Worm (Caenorhabditis elegans) whole organism, mixed stage, embryonic: ENCODE data around the gene W08E12.4.
A peak's percentile ranks its signal among the peaks of the same experiment; 100 is the strongest.
"Not testable (repeated sequence)": the region's sequence is repeated elsewhere in the genome, so short reads cannot be mapped to it uniquely, and the experiment has no call there.

Experiments
- M03D4.4 ChIP-seq: sonication (generic microtip); optimal IDR thresholded peaks from 2 replicates; lab custom pipeline; 2017; ENCODE audit warnings: mild to moderate bottlenecking, missing genetic modification characterization, missing compliant biosample characterization
- blmp-1 ChIP-seq: fragments of 150-350 bp; optimal IDR thresholded peaks from 2 replicates; lab custom pipeline; 2014; ENCODE audit warnings: missing biosample characterization, missing genetic modification characterization
- ceh-39 ChIP-seq: fragments of 150-350 bp; optimal IDR thresholded peaks from 2 replicates; lab custom pipeline; 2014; ENCODE audit warnings: missing biosample characterization, missing genetic modification characterization
- ceh-43 ChIP-seq: fragments of 200-800 bp; sonication (Bioruptor generic); optimal IDR thresholded peaks from 2 replicates; lab custom pipeline; 2018; ENCODE audit warnings: mild to moderate bottlenecking, missing genetic modification characterization, moderate library complexity, missing compliant biosample characterization
- ces-1 ChIP-seq: fragments of 150-350 bp; optimal IDR thresholded peaks from 2 replicates; lab custom pipeline; 2014; ENCODE audit warnings: missing biosample characterization, missing genetic modification reagents, missing genetic modification characterization
- elt-1 ChIP-seq: sonication (generic microtip); optimal IDR thresholded peaks from 2 replicates; lab custom pipeline; 2017; ENCODE audit warnings: missing genetic modification characterization, mild to moderate bottlenecking, missing compliant biosample characterization, antibody characterized with exemption, moderate library complexity, borderline replicate concordance; ENCODE audit not compliant: insufficient read depth
- elt-3 ChIP-seq: fragments of 150-350 bp; optimal IDR thresholded peaks from 2 replicates; lab custom pipeline; 2014; ENCODE audit warnings: missing biosample characterization, missing genetic modification characterization
- flh-1 ChIP-seq: fragments of 200-800 bp; sonication (Bioruptor generic); optimal IDR thresholded peaks from 2 replicates; lab custom pipeline; 2018; ENCODE audit warnings: mild to moderate bottlenecking, missing genetic modification characterization, moderate library complexity, missing compliant biosample characterization
- ham-2 ChIP-seq: fragments of 200-800 bp; sonication (Bioruptor generic); optimal IDR thresholded peaks from 2 replicates; lab custom pipeline; 2018; ENCODE audit warnings: mild to moderate bottlenecking, missing genetic modification characterization, missing compliant biosample characterization
- hlh-1 ChIP-seq: fragments of 150-350 bp; optimal IDR thresholded peaks from 2 replicates; lab custom pipeline; 2014; ENCODE audit warnings: missing biosample characterization, missing genetic modification reagents, missing genetic modification characterization
- lin-13 ChIP-seq: fragments of 150-350 bp; optimal IDR thresholded peaks from 2 replicates; lab custom pipeline; 2014; ENCODE audit warnings: missing biosample characterization, missing genetic modification characterization
- lin-32 ChIP-seq: fragments of 200-800 bp; sonication (Bioruptor generic); optimal IDR thresholded peaks from 2 replicates; lab custom pipeline; 2018; ENCODE audit warnings: mild to moderate bottlenecking, missing genetic modification characterization, missing compliant biosample characterization
- lsy-2 ChIP-seq: fragments of 150-350 bp; optimal IDR thresholded peaks from 2 replicates; lab custom pipeline; 2014; ENCODE audit warnings: missing biosample characterization, missing genetic modification characterization
- mab-5 ChIP-seq: fragments of 150-350 bp; optimal IDR thresholded peaks from 2 replicates; lab custom pipeline; 2014; ENCODE audit warnings: missing biosample characterization, missing genetic modification characterization
- mep-1 ChIP-seq: fragments of 150-350 bp; optimal IDR thresholded peaks from 2 replicates; lab custom pipeline; 2017; ENCODE audit warnings: missing biosample characterization, missing genetic modification reagents, missing genetic modification characterization, inconsistent platforms
- mls-2 ChIP-seq: sonication (generic microtip); optimal IDR thresholded peaks from 2 replicates; lab custom pipeline; 2016; ENCODE audit warnings: mild to moderate bottlenecking, missing genetic modification characterization, moderate library complexity, missing compliant biosample characterization
- nhr-12 ChIP-seq: fragments of 150-350 bp; optimal IDR thresholded peaks from 2 replicates; lab custom pipeline; 2014; ENCODE audit warnings: missing biosample characterization, missing genetic modification characterization
- nhr-28 ChIP-seq: fragments of 150-350 bp; optimal IDR thresholded peaks from 2 replicates; lab custom pipeline; 2014; ENCODE audit warnings: missing biosample characterization, missing genetic modification characterization
- nhr-76 ChIP-seq: sonication (generic microtip); optimal IDR thresholded peaks from 2 replicates; lab custom pipeline; 2017; ENCODE audit warnings: missing biosample characterization, missing genetic modification characterization
- pha-4 ChIP-seq: fragments of 150-350 bp; optimal IDR thresholded peaks from 2 replicates; lab custom pipeline; 2018; ENCODE audit warnings: missing biosample characterization, missing genetic modification reagents, missing genetic modification characterization
- sem-2 ChIP-seq: fragments of 200-800 bp; sonication (Bioruptor generic); optimal IDR thresholded peaks from 2 replicates; lab custom pipeline; 2018; ENCODE audit warnings: mild to moderate bottlenecking, missing genetic modification characterization, missing compliant biosample characterization
- snpc-4 ChIP-seq: fragments of 150-350 bp; optimal IDR thresholded peaks from 2 replicates; lab custom pipeline; 2014; ENCODE audit warnings: missing biosample characterization, missing genetic modification characterization
- sptf-1 ChIP-seq: sonication (generic microtip); optimal IDR thresholded peaks from 2 replicates; lab custom pipeline; 2017; ENCODE audit warnings: mild to moderate bottlenecking, missing genetic modification characterization, moderate library complexity, missing compliant biosample characterization
- unc-62 ChIP-seq: fragments of 150-350 bp; optimal IDR thresholded peaks from 2 replicates; lab custom pipeline; 2014; ENCODE audit warnings: missing biosample characterization, missing genetic modification reagents, missing genetic modification characterization
- zip-8 ChIP-seq: fragments of 150-350 bp; optimal IDR thresholded peaks from 2 replicates; lab custom pipeline; 2014; ENCODE audit warnings: missing biosample characterization, missing genetic modification characterization
- ztf-11 ChIP-seq: fragments of 150-350 bp; optimal IDR thresholded peaks from 2 replicates; lab custom pipeline; 2014; ENCODE audit warnings: missing biosample characterization, missing genetic modification characterization

Gene W08E12.4

DNA sequence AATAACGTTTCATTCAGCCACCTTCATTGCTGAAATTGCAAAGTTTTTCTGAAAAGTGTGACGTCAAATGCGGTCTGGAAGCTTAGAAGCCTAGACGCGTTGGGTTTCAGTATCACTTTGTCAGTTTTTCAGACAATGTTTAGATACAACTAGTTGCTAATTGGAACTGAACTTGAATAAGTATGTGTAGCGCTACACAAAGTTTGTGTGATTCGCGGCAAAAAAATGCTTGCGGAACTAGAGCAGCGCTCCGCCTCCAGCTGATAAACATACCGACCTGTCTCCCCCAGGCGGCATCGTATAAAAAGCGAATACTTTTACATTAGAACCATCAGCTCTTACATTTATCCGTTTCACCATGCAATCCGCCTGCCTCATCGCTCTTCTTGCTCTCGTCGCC, at the start of gene W08E12.4:
W08E12.4 (plus strand) TSS at position 301 of the 400 bp plus-strand sequence.
- TF ChIP-seq ceh-43 (GFP tag; lab: Kevin White, UChicago); unc-62 (GFP tag; lab: Kevin White, UChicago); ceh-39 (tag; lab: Kevin White, UChicago): not testable (repeated sequence)
- TF ChIP-seq, all 35 proteins: peak for 0; not testable (repeated sequence) for 35

DNA sequence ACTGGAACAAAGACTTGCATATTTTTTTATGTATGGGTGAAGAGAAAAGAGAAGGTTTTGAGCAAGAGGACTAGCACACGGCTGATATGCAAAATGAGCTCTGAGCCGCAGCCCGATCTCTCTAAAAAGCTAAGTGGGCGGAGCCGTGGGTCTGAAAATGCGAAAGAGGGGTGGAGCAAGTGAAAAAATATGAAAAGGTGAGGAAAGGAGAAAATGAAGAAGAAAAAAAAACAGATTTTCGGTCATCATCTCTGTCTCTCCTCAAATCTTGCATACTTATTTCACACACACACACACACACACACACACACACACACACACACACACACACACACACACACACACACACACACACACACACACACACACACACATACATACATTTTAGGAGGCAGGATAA, 47.7 kb upstream of the W08E12.4 start, which contains the start of gene dmd-9:
dmd-9 (minus strand) TSS at position 101 of the 400 bp plus-strand sequence.
- no peak for TF ChIP-seq nhr-28 (tag; lab: Kevin White, UChicago)
- no peak for TF ChIP-seq elt-1 (tag; lab: Kevin White, UChicago)
- TF ChIP-seq M03D4.4 = peak; percentile 4

DNA sequence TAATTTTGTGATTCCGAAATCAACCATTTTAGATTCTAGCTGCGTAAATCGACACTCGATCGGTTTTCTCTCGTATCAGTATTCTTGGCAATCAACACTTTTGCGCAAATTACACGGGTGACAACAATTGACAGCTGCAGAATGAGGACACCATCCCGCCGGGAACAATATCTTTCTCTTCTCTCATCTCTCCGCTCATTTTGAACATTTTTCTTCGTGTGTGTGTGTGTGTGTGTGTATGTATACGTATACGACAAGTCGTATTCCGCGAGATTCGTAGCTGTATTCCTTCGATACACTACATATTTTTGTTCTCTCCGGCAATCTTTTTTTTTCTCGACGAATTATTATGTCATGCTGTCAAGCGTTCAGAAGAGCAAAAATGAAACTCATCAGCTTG, 45.3 kb upstream of the W08E12.4 start:
- TF ChIP-seq unc-62 (GFP tag; lab: Kevin White, UChicago) (peak; percentile 38), lsy-2 (tag; lab: Kevin White, UChicago) (no peak), sem-2 (GFP tag; lab: Kevin White, UChicago) (no peak), hlh-1 (peak; percentile 60), mep-1 (tag; lab: Kevin White, UChicago) (no peak), lin-32 (GFP tag; lab: Kevin White, UChicago) (no peak)

- TF ChIP-seq ham-2 (GFP tag; lab: Kevin White, UChicago) (no peak), hlh-1 (no peak)
Measured at ce11 chrIV:3258528-3258927, 43.6 kb upstream of the W08E12.4 start, which contains the start of gene T26C12.1. Gene T26C12.1, plus strand, starts transcription at chrIV:3258910.

DNA sequence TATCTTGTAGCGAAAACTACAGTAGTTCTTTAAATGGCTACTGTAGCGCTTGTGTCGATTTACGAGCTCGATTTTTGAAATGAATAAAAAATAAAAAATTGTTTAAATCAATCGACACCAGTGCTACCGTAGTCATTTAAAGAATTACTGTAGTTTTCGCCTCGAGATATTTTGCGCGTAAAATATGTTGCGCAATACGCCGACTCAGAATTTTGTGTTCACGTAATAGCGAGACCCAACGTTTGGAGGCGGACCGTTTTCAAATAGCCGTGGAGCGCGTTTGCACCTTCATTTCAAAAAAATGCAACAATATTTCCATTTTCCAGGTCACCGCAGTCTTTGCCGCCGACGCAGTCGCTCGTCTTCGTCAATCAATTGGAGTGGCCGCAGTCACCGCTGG, 41.9 kb upstream of the W08E12.4 start:
- TF ChIP-seq mep-1 (tag; lab: Kevin White, UChicago) = no peak
- TF ChIP-seq zip-8 (tag; lab: Kevin White, UChicago) = peak; percentile 94
- no peak for TF ChIP-seq nhr-28 (tag; lab: Kevin White, UChicago)
- TF ChIP-seq hlh-1 = no peak

DNA sequence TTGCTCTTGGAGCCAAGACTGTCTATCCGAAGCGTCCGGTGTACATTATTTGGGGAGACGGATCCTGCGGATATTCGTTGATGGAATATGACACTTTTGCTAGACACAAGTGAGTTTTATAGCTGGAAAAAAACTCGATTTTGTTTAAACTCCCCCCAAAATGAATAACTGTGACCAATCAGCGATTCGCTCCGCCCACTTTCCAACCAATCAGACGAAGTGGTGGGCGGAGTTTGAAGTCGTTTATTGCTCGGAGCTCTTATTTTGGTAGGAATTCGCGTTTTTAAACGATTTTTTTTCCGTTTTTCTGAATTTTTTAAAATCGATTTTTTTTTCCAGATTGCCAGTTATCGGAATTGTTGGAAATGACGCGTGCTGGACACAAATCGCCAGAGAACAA, 40.4 kb upstream of the W08E12.4 start:
- TF ChIP-seq ztf-11 (tag; lab: Kevin White, UChicago) (no peak), ceh-43 (GFP tag; lab: Kevin White, UChicago) (no peak), snpc-4 (no peak), nhr-28 (tag; lab: Kevin White, UChicago) (no peak), flh-1 (GFP tag; lab: Kevin White, UChicago) (no peak)

DNA sequence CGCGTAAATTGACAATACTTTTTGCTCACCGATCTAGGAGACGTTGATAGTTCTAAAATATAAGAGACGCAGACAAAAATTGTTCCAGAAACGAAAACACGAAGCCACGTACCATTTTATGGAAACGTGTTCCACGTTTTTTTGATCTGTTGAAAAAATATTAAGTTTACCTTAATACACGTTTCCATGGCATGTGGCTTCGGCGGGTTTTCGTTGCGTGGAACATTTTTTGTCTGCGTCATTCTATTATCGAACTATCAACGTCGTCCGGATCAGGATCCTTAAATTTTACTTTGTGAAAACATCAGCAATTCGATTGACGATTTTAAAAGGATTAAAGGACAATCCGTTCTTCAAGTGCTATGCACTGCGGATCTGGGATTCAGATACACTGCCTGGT, 36.5 kb upstream of the W08E12.4 start, which contains the start of gene T26C12.2:
T26C12.2 (minus strand) TSS at position 101 of the 400 bp plus-strand sequence.
- no peak for TF ChIP-seq pha-4 (tag; lab: Kevin White, UChicago)

- no peak for TF ChIP-seq nhr-12 (tag; lab: Kevin White, UChicago)
- TF ChIP-seq ceh-43 (GFP tag; lab: Kevin White, UChicago) = no peak
- TF ChIP-seq ces-1 (GFP tag; lab: Kevin White, UChicago) = no peak
- no peak for TF ChIP-seq lin-32 (GFP tag; lab: Kevin White, UChicago)
- TF ChIP-seq sem-2 (GFP tag; lab: Kevin White, UChicago) = no peak
Measured at ce11 chrIV:3266841-3267240, 35.3 kb upstream of the W08E12.4 start.

DNA sequence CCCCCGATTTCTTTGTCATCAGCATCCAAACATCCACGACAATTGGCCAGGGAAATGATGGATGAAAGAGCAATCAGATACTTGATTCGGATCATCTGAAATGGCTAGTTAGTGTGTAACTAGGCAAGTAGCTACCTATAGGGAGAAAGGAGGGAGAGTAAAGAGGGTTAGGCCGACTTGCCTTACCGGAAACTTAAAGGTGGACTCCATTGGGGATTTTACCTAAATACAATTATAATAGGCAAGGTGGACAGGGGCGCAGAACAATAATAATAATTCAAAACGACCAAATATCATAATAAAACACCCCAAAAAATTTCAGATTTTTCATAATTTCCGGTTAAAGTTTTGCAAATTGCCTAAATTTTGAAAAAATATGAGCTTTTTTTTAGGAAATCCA, 34.6 kb upstream of the W08E12.4 start, which contains the start of gene clec-173:
clec-173 (minus strand) TSS at position 101 of the 400 bp plus-strand sequence.
- TF ChIP-seq sptf-1 (tag; lab: Kevin White, UChicago) = no peak
- TF ChIP-seq nhr-12 (tag; lab: Kevin White, UChicago) = no peak
- TF ChIP-seq nhr-76 (tag; lab: Kevin White, UChicago) = no peak
- no peak for TF ChIP-seq mab-5
- TF ChIP-seq mls-2 (tag; lab: Kevin White, UChicago) = no peak
- no peak for TF ChIP-seq lin-13 (tag; lab: Kevin White, UChicago)
- no peak for TF ChIP-seq elt-3 (tag; lab: Kevin White, UChicago)
- no peak for TF ChIP-seq blmp-1 (tag; lab: Kevin White, UChicago)
- TF ChIP-seq ztf-11 (tag; lab: Kevin White, UChicago) = no peak
- no peak for TF ChIP-seq ceh-39 (tag; lab: Kevin White, UChicago)
- TF ChIP-seq M03D4.4 = no peak
- no peak for TF ChIP-seq ham-2 (GFP tag; lab: Kevin White, UChicago)
- no peak for TF ChIP-seq nhr-28 (tag; lab: Kevin White, UChicago)
- TF ChIP-seq pha-4 (tag; lab: Kevin White, UChicago) = no peak
- TF ChIP-seq elt-1 (tag; lab: Kevin White, UChicago) = no peak
- TF ChIP-seq, all 35 proteins: peak for 0
